Worm (Caenorhabditis elegans): ENCODE data around the gene C49F8.3.

C49F8.3 gene

ce11 chrX:13411306-13411705 lies 24.0 kb upstream of the C49F8.3 start:
- TF ChIP-seq zip-8 (tag; optimal IDR thresholded peaks at IDR 0.05): no peak
- TF ChIP-seq hlh-1 (tag; optimal IDR thresholded peaks at IDR 0.05): no peak

- TF ChIP-seq snpc-4 (tag; optimal IDR thresholded peaks at IDR 0.05) (no peak), hlh-1 (tag; optimal IDR thresholded peaks at IDR 0.05) (no peak)
Observed at ce11 chrX:13409543-13409942, 22.2 kb upstream of the C49F8.3 start, which contains the start of the genes cyp-13B1 and C29F7.1. Gene cyp-13B1 (minus strand): TSS chrX:13409643. Gene C29F7.1 (plus strand): TSS chrX:13409936.

- TF ChIP-seq unc-120 (tag; optimal IDR thresholded peaks at IDR 0.05; ENCODE audit: poor library complexity, severe bottlenecking): no peak
- no peak for TF ChIP-seq mab-5 (tag; optimal IDR thresholded peaks at IDR 0.05)
- TF ChIP-seq unc-62 (GFP tag; optimal IDR thresholded peaks at IDR 0.05): no peak
- no peak for TF ChIP-seq cnd-1 (tag; optimal IDR thresholded peaks at IDR 0.05)
- no peak for TF ChIP-seq pha-4 (tag; optimal IDR thresholded peaks at IDR 0.05)
- no peak for TF ChIP-seq ces-1 (GFP tag; optimal IDR thresholded peaks at IDR 0.05)
- TF ChIP-seq ztf-11 (tag; optimal IDR thresholded peaks at IDR 0.05): no peak
- TF ChIP-seq ceh-43 (GFP tag; optimal IDR thresholded peaks at IDR 0.05): no peak
- no peak for TF ChIP-seq drap-1 (GFP tag; optimal IDR thresholded peaks at IDR 0.05)
- no peak for TF ChIP-seq hlh-1 (tag; optimal IDR thresholded peaks at IDR 0.05)
- no peak for TF ChIP-seq nhr-76 (tag; optimal IDR thresholded peaks at IDR 0.05)
- no peak for TF ChIP-seq elt-3 (tag; optimal IDR thresholded peaks at IDR 0.05)
- TF ChIP-seq nhr-12 (tag; optimal IDR thresholded peaks at IDR 0.05): no peak
Observed at ce11 chrX:13401783-13402182, 14.4 kb upstream of the C49F8.3 start, which contains the start of gene F02C12.1. Gene F02C12.1 (plus strand): TSS chrX:13402083.

ce11 chrX:13401311-13401710 lies 14.0 kb upstream of the C49F8.3 start:
- peak; percentile 35 for TF ChIP-seq pha-4 (tag; optimal IDR thresholded peaks at IDR 0.05)
- no peak for TF ChIP-seq unc-120 (tag; optimal IDR thresholded peaks at IDR 0.05; ENCODE audit: poor library complexity, severe bottlenecking)

- TF ChIP-seq ceh-43 (GFP tag; optimal IDR thresholded peaks at IDR 0.05): no peak
- no peak for TF ChIP-seq lin-13 (tag; optimal IDR thresholded peaks at IDR 0.05)
- no peak for TF ChIP-seq ceh-83 (GFP tag; optimal IDR thresholded peaks at IDR 0.05)
- no peak for TF ChIP-seq sptf-1 (tag; optimal IDR thresholded peaks at IDR 0.05)
- TF ChIP-seq flh-1 (GFP tag; optimal IDR thresholded peaks at IDR 0.05): no peak
- no peak for TF ChIP-seq sem-2 (GFP tag; optimal IDR thresholded peaks at IDR 0.05)
- TF ChIP-seq mab-5 (tag; optimal IDR thresholded peaks at IDR 0.05): no peak
- no peak for TF ChIP-seq elt-1 (tag; optimal IDR thresholded peaks at IDR 0.05; ENCODE audit: borderline replicate concordance, insufficient read depth)
- TF ChIP-seq M03D4.4 (tag; optimal IDR thresholded peaks at IDR 0.05): no peak
- TF ChIP-seq mep-1 (tag; optimal IDR thresholded peaks at IDR 0.05): no peak
- no peak for TF ChIP-seq mls-2 (tag; optimal IDR thresholded peaks at IDR 0.05)
- no peak for TF ChIP-seq unc-39 (tag; optimal IDR thresholded peaks at IDR 0.05)
Observed at ce11 chrX:13399221-13399620, 11.9 kb upstream of the C49F8.3 start, which contains the start of gene F02C12.2. Gene F02C12.2 (minus strand): TSS chrX:13399321.

ce11 chrX:13396550-13397023 lies 9.2 kb upstream of the C49F8.3 start, which contains the start of gene F02C12.3:
Gene F02C12.3 (plus strand): TSS chrX:13396973.
- TF ChIP-seq unc-120 (tag; optimal IDR thresholded peaks at IDR 0.05; ENCODE audit: poor library complexity, severe bottlenecking) (no peak), lsy-2 (tag; optimal IDR thresholded peaks at IDR 0.05) (peak; percentile 50), lin-32 (GFP tag; optimal IDR thresholded peaks at IDR 0.05) (no peak), cnd-1 (tag; optimal IDR thresholded peaks at IDR 0.05) (no peak), blmp-1 (tag; optimal IDR thresholded peaks at IDR 0.05) (no peak), nhr-2 (tag; optimal IDR thresholded peaks at IDR 0.05) (peak; percentile 13), mab-5 (tag; optimal IDR thresholded peaks at IDR 0.05) (peak; percentile 4), pha-4 (tag; optimal IDR thresholded peaks at IDR 0.05) (peak; percentile 79), nhr-237 (tag; optimal IDR thresholded peaks at IDR 0.05) (peak; percentile 74), mep-1 (tag; optimal IDR thresholded peaks at IDR 0.05) (peak; percentile 65), ces-1 (GFP tag; optimal IDR thresholded peaks at IDR 0.05) (peak; percentile 67)
